Fruit fly (Drosophila melanogaster) Kc167 (cell line): Measurements from ENCODE around the gene Alg-2.

Experiments used
- Myc ChIP-seq: fragments of >200 bp; optimal IDR thresholded peaks from 2 replicates; lab custom pipeline; 2017; ENCODE audit warnings: missing external identifiers
- Sin3A ChIP-seq: fragments of >200 bp; optimal IDR thresholded peaks from 2 replicates; lab custom pipeline; 2018; ENCODE audit warnings: missing external identifiers
- h ChIP-seq: fragments of >200 bp; optimal IDR thresholded peaks from 3 replicates; lab custom pipeline; 2018; ENCODE audit warnings: missing external identifiers
- insv ChIP-seq: fragments of >200 bp; optimal IDR thresholded peaks from 3 replicates; lab custom pipeline; 2018; ENCODE audit warnings: missing external identifiers
- psq ChIP-seq: fragments of >200 bp; optimal IDR thresholded peaks from 2 replicates; lab custom pipeline; 2017; ENCODE audit warnings: missing external identifiers
- ttk ChIP-seq: sonication (Bioruptor generic); optimal IDR thresholded peaks from 2 replicates; lab custom pipeline; 2017; ENCODE audit warnings: missing external identifiers

The Alg-2 gene

dm6 chr3R:3622867-3623266 lies at the start of gene Alg-2:
Gene Alg-2 (plus strand): TSS chr3R:3623143.
- TF ChIP-seq psq (lab: Kevin White, UChicago) = no peak
- no peak for TF ChIP-seq insv (lab: Kevin White, UChicago)
- TF ChIP-seq Myc (lab: Kevin White, UChicago) = no peak
- TF ChIP-seq ttk (lab: Kevin White, UChicago) = no peak
- no peak for TF ChIP-seq h (lab: Kevin White, UChicago)
- TF ChIP-seq Sin3A = no peak

- TF ChIP-seq h (lab: Kevin White, UChicago) (no peak), ttk (lab: Kevin White, UChicago) (no peak), insv (lab: Kevin White, UChicago) (no peak), psq (lab: Kevin White, UChicago) (no peak), Sin3A (no peak), Myc (lab: Kevin White, UChicago) (no peak)
These were observed 36.0 kb upstream of the Alg-2 start, which contains the start of gene Parp1 for dm6 chr3R:3586937-3587336. Gene Parp1 (minus strand): TSS chr3R:3587054.

dm6 chr3R:3589672-3590071 lies 33.3 kb upstream of the Alg-2 start:
- TF ChIP-seq h (lab: Kevin White, UChicago) (no peak), psq (lab: Kevin White, UChicago) (no peak), ttk (lab: Kevin White, UChicago) (no peak), Myc (lab: Kevin White, UChicago) (no peak), insv (lab: Kevin White, UChicago) (no peak), Sin3A (no peak)

dm6 chr3R:3620599-3621380 lies 2.2 kb upstream of the Alg-2 start:
- no peak for TF ChIP-seq insv (lab: Kevin White, UChicago)
- TF ChIP-seq Myc (lab: Kevin White, UChicago) = no peak
- TF ChIP-seq ttk (lab: Kevin White, UChicago) = no peak
- TF ChIP-seq Sin3A = no peak
